Worm (Caenorhabditis elegans) whole organism, L4 larva: Measurements from ENCODE around the gene hrpf-2.

Source experiments
- F37D6.2 ChIP-seq: sonication (generic microtip); optimal IDR thresholded peaks from 2 replicates; lab custom pipeline; 2016; ENCODE audit warnings: mild to moderate bottlenecking, missing genetic modification characterization, missing compliant biosample characterization
- F49E8.2 ChIP-seq: sonication (generic microtip); optimal IDR thresholded peaks from 2 replicates; lab custom pipeline; 2016; ENCODE audit warnings: missing compliant biosample characterization, mild to moderate bottlenecking, missing genetic modification characterization, borderline replicate concordance
- Y48G9A.11 ChIP-seq: fragments of 200-800 bp; sonication (Bioruptor generic); IDR thresholded peaks from 2 replicates; pipeline ENCODE4 v1.3.6; 2022; ENCODE audit warnings: missing genetic modification reagents, missing genetic modification characterization, missing compliant biosample characterization
- Y5F2A.4 ChIP-seq: fragments of 200-800 bp; sonication (Bioruptor generic); optimal IDR thresholded peaks from 2 replicates; lab custom pipeline; 2018; ENCODE audit warnings: mild to moderate bottlenecking, missing genetic modification characterization, missing compliant biosample characterization
- ZK337.2 ChIP-seq: fragments of 200-800 bp; sonication (Bioruptor generic); IDR thresholded peaks from 2 replicates; pipeline ENCODE4 v1.3.6; 2022; ENCODE audit warnings: missing genetic modification reagents, missing genetic modification characterization, missing compliant biosample characterization
- ZK546.5 ChIP-seq, 2 experiments: sonication (generic microtip); optimal IDR thresholded peaks; 2 replicates each; lab custom pipeline; 2017; ENCODE audit warnings: missing biosample characterization in 2 of 2, missing genetic modification characterization in 2 of 2
- aha-1 ChIP-seq: fragments of 150-350 bp; peaks from one replicate; lab custom pipeline; 2014; ENCODE audit warnings: missing biosample characterization, missing genetic modification characterization
- arid-1 ChIP-seq: fragments of 200-800 bp; sonication (Bioruptor generic); conservative IDR thresholded peaks from 2 replicates; pipeline ENCODE4 v1.3.6; 2022; ENCODE audit warnings: missing genetic modification reagents, missing genetic modification characterization, missing compliant biosample characterization
- ceh-28 ChIP-seq: fragments of 150-350 bp; optimal IDR thresholded peaks from 2 replicates; lab custom pipeline; 2014; ENCODE audit warnings: missing biosample characterization, missing genetic modification reagents, missing genetic modification characterization
- ceh-82 ChIP-seq: sonication (generic microtip); optimal IDR thresholded peaks from 2 replicates; lab custom pipeline; 2017; ENCODE audit warnings: missing biosample characterization, missing genetic modification characterization
- cey-2 ChIP-seq: sonication (generic microtip); optimal IDR thresholded peaks from 3 replicates; lab custom pipeline; 2017; ENCODE audit warnings: missing genetic modification characterization, mild to moderate bottlenecking, missing compliant biosample characterization, antibody characterized with exemption, borderline replicate concordance; ENCODE audit not compliant: insufficient read depth
- daf-16 ChIP-seq, 3 experiments: sonication (generic microtip); optimal IDR thresholded peaks; 2 replicates each; lab custom pipeline; 2016 to 2017; ENCODE audit warnings: missing genetic modification characterization in 3 of 3, missing genetic modification reagents in 3 of 3, mild to moderate bottlenecking in 2 of 3, missing compliant biosample characterization in 2 of 3, missing biosample characterization in 1 of 3, moderate library complexity in 1 of 3
- hlh-11 ChIP-seq: fragments of 200-800 bp; sonication (Bioruptor generic); optimal IDR thresholded peaks from 2 replicates; lab custom pipeline; 2018; ENCODE audit warnings: mild to moderate bottlenecking, missing genetic modification characterization, missing compliant biosample characterization
- hlh-30 ChIP-seq: sonication (generic microtip); optimal IDR thresholded peaks from 2 replicates; lab custom pipeline; 2017; ENCODE audit warnings: antibody characterized with exemption, mild to moderate bottlenecking, missing genetic modification characterization, missing compliant biosample characterization; ENCODE audit not compliant: insufficient read depth
- hmg-1.1 ChIP-seq: fragments of 200-800 bp; sonication (Bioruptor generic); IDR thresholded peaks from 2 replicates; pipeline ENCODE4 v1.3.6; 2022; ENCODE audit warnings: missing genetic modification reagents, missing genetic modification characterization, missing compliant biosample characterization
- lin-1 ChIP-seq: fragments of 200-800 bp; sonication (Bioruptor generic); IDR thresholded peaks from 2 replicates; pipeline ENCODE4 v1.3.6; 2022; ENCODE audit warnings: missing genetic modification reagents, missing genetic modification characterization, missing compliant biosample characterization
- lin-29 ChIP-seq: fragments of 200-800 bp; sonication (Bioruptor generic); IDR thresholded peaks from 2 replicates; pipeline ENCODE4 v1.3.6; 2022; ENCODE audit warnings: missing genetic modification reagents, missing genetic modification characterization, missing compliant biosample characterization
- lin-38 ChIP-seq: fragments of 200-800 bp; sonication (Bioruptor generic); IDR thresholded peaks from 2 replicates; pipeline ENCODE4 v1.3.6; 2022; ENCODE audit warnings: missing genetic modification reagents, missing genetic modification characterization, missing compliant biosample characterization
- lin-39 ChIP-seq: fragments of 150-350 bp; optimal IDR thresholded peaks from 2 replicates; lab custom pipeline; 2014; ENCODE audit warnings: missing biosample characterization, missing genetic modification reagents, missing genetic modification characterization
- madf-9 ChIP-seq: fragments of 200-800 bp; sonication (Bioruptor generic); conservative IDR thresholded peaks from 2 replicates; pipeline ENCODE4 v1.3.6; 2022; ENCODE audit warnings: missing genetic modification reagents, missing genetic modification characterization, missing compliant biosample characterization
- mdt-29 ChIP-seq: fragments of 200-800 bp; sonication (Bioruptor generic); IDR thresholded peaks from 2 replicates; pipeline ENCODE4 v1.3.6; 2022; ENCODE audit warnings: missing genetic modification reagents, missing genetic modification characterization, missing compliant biosample characterization
- mes-2 ChIP-seq: sonication (generic microtip); optimal IDR thresholded peaks from 2 replicates; lab custom pipeline; 2016; ENCODE audit warnings: missing genotype, mild to moderate bottlenecking, missing genetic modification characterization, missing compliant biosample characterization; ENCODE audit not compliant: poor library complexity, severe bottlenecking
- mxl-2 ChIP-seq: fragments of 200-800 bp; sonication (Bioruptor generic); conservative IDR thresholded peaks from 2 replicates; pipeline ENCODE4 v1.3.6; 2022; ENCODE audit warnings: missing genetic modification reagents, missing genetic modification characterization, missing compliant biosample characterization
- nhr-10 ChIP-seq: fragments of 150-350 bp; optimal IDR thresholded peaks from 2 replicates; lab custom pipeline; 2014; ENCODE audit warnings: missing biosample characterization, missing genetic modification characterization
- nhr-25 ChIP-seq: sonication (generic microtip); optimal IDR thresholded peaks from 2 replicates; lab custom pipeline; 2017; ENCODE audit warnings: missing genetic modification characterization, mild to moderate bottlenecking, missing compliant biosample characterization, antibody characterized with exemption, moderate library complexity, borderline replicate concordance; ENCODE audit not compliant: insufficient read depth
- nhr-28 ChIP-seq: fragments of 150-350 bp; optimal IDR thresholded peaks from 2 replicates; lab custom pipeline; 2014; ENCODE audit warnings: missing biosample characterization, missing genetic modification characterization
- nhr-42 ChIP-seq: fragments of 200-800 bp; sonication (Bioruptor generic); IDR thresholded peaks from 2 replicates; pipeline ENCODE4 v1.3.6; 2022; ENCODE audit warnings: missing genetic modification characterization, missing compliant biosample characterization
- nhr-76 ChIP-seq: fragments of 150-350 bp; optimal IDR thresholded peaks from 2 replicates; lab custom pipeline; 2014; ENCODE audit warnings: missing biosample characterization, missing genetic modification characterization
- pha-4 ChIP-seq, 2 experiments: fragments of 150-350 bp in 1 of 2; fragments of 200-800 bp in 1 of 2; sonication (Bioruptor generic) in 1 of 2; IDR thresholded peaks in 1 of 2; optimal IDR thresholded peaks in 1 of 2; 2 replicates each; pipeline versions ENCODE4 v1.3.6 to Lab custom; 2014 to 2022; ENCODE audit warnings: missing genetic modification characterization in 2 of 2, missing genetic modification reagents in 2 of 2, missing biosample characterization in 1 of 2, missing compliant biosample characterization in 1 of 2
- php-3 ChIP-seq: fragments of 200-800 bp; sonication (Bioruptor generic); IDR thresholded peaks from 2 replicates; pipeline ENCODE4 v1.3.6; 2022; ENCODE audit warnings: missing genetic modification reagents, missing genetic modification characterization, missing compliant biosample characterization
- saeg-2 ChIP-seq: fragments of 200-800 bp; sonication (Bioruptor generic); IDR thresholded peaks from 2 replicates; pipeline ENCODE4 v1.3.6; 2022; ENCODE audit warnings: missing genetic modification reagents, missing genetic modification characterization, missing compliant biosample characterization
- sdz-12 ChIP-seq: fragments of 200-800 bp; sonication (Bioruptor generic); optimal IDR thresholded peaks from 2 replicates; lab custom pipeline; 2018; ENCODE audit warnings: mild to moderate bottlenecking, missing genetic modification characterization, missing compliant biosample characterization
- snpc-1.2 ChIP-seq: fragments of 200-800 bp; sonication (Bioruptor generic); IDR thresholded peaks from 2 replicates; pipeline ENCODE4 v1.3.6; 2022; ENCODE audit warnings: missing genetic modification reagents, missing genetic modification characterization, missing compliant biosample characterization
- snpc-4 ChIP-seq: fragments of 150-350 bp; optimal IDR thresholded peaks from 2 replicates; lab custom pipeline; 2014; ENCODE audit warnings: missing biosample characterization, missing genetic modification characterization
- spr-1 ChIP-seq: sonication (generic microtip); optimal IDR thresholded peaks from 2 replicates; lab custom pipeline; 2016; ENCODE audit warnings: mild to moderate bottlenecking, missing genetic modification characterization, missing compliant biosample characterization
- spr-3 ChIP-seq: fragments of 200-800 bp; sonication (Bioruptor generic); optimal IDR thresholded peaks from 2 replicates; lab custom pipeline; 2018; ENCODE audit warnings: mild to moderate bottlenecking, missing genetic modification characterization, missing compliant biosample characterization
- unc-62 ChIP-seq, 3 experiments: fragments of 150-350 bp in 1 of 3; sonication (generic microtip); optimal IDR thresholded peaks in 2 of 3; peaks in 1 of 3; 1 replicate in 1 of 3; 2 replicates in 2 of 3; lab custom pipeline; 2014 to 2017; ENCODE audit warnings: missing biosample characterization in 3 of 3, missing genetic modification characterization in 3 of 3, missing genetic modification reagents in 3 of 3, missing genotype in 1 of 3
- zfp-2 ChIP-seq: sonication (generic microtip); optimal IDR thresholded peaks from 2 replicates; lab custom pipeline; 2016; ENCODE audit warnings: mild to moderate bottlenecking, missing genetic modification characterization, missing compliant biosample characterization
- zfp-3 ChIP-seq: fragments of 200-800 bp; sonication (Bioruptor generic); conservative IDR thresholded peaks from 2 replicates; pipeline ENCODE4 v1.3.6; 2022; ENCODE audit warnings: missing genetic modification reagents, missing genetic modification characterization, missing compliant biosample characterization

hrpf-2 gene

ce11 chrIV:6327363-6328015, 48.8 kb downstream of the hrpf-2 start (continued):
- TF ChIP-seq unc-62 (GFP tag; optimal IDR thresholded peaks at IDR 0.05 in 1 of 2; lab: Kevin White, UChicago) (no peak), unc-62 (tag; optimal IDR thresholded peaks at IDR 0.05; lab: Kevin White, UChicago) (no peak), daf-16 (GFP tag; optimal IDR thresholded peaks at IDR 0.05; lab: Kevin White, UChicago) (no peak), daf-16 (tag; optimal IDR thresholded peaks at IDR 0.05; lab: Kevin White, UChicago) (peak; percentile 59), ceh-82 (tag; lab: Kevin White, UChicago) (no peak), mdt-29 (GFP tag; lab: Robert Waterston, UW) (no peak), nhr-28 (tag; lab: Kevin White, UChicago) (peak; percentile 64), hlh-11 (tag; lab: Kevin White, UChicago) (peak; percentile 46), nhr-42 (no peak), mxl-2 (GFP tag; lab: Robert Waterston, UW) (no peak), ZK546.5 (tag; optimal IDR thresholded peaks at IDR 0.05; lab: Kevin White, UChicago) (no peak)
- TF ChIP-seq, all 104 proteins: peak for 13

ce11 chrIV:6326448-6326847, 49.9 kb downstream of the hrpf-2 start, which contains the start of gene lsm-8:
Gene lsm-8 (plus strand): TSS chrIV:6326526.
- TF ChIP-seq mes-2 (tag; lab: Kevin White, UChicago) (peak; percentile 15), zfp-2 (tag; lab: Kevin White, UChicago) (no peak)

ce11 chrIV:6325772-6326171, 50.6 kb downstream of the hrpf-2 start:
- TF ChIP-seq cey-2 (no peak), snpc-4 (no peak), hmg-1.1 (no peak), lin-39 (tag; lab: Kevin White, UChicago) (no peak), spr-1 (tag; lab: Kevin White, UChicago) (no peak), spr-3 (GFP tag; lab: Kevin White, UChicago) (peak; percentile 10), php-3 (GFP tag; lab: Robert Waterston, UW) (no peak), F37D6.2 (no peak), sdz-12 (GFP tag; lab: Kevin White, UChicago) (no peak), F49E8.2 (peak; percentile 51), Y5F2A.4 (peak; percentile 3), aha-1 (tag; lab: Kevin White, UChicago) (no peak), snpc-1.2 (GFP tag; lab: Robert Waterston, UW) (peak; percentile 77), nhr-25 (tag; lab: Kevin White, UChicago) (no peak), zfp-3 (GFP tag; lab: Robert Waterston, UW) (no peak), lin-29 (GFP tag; lab: Robert Waterston, UW) (no peak), arid-1 (GFP tag; lab: Robert Waterston, UW) (no peak), saeg-2 (no peak), ceh-28 (tag; lab: Kevin White, UChicago) (no peak), ZK337.2 (GFP tag; lab: Robert Waterston, UW) (no peak), madf-9 (GFP tag; lab: Robert Waterston, UW) (no peak), hlh-30 (tag; lab: Kevin White, UChicago) (no peak), mxl-2 (GFP tag; lab: Robert Waterston, UW) (0 out of 2 replicates have a peak, but pooled peaks have one; percentile 43), lin-38 (peak; percentile 64), zfp-2 (tag; lab: Kevin White, UChicago) (no peak), ceh-82 (tag; lab: Kevin White, UChicago) (no peak), Y48G9A.11 (no peak), nhr-10 (tag; lab: Kevin White, UChicago) (no peak), lin-1 (GFP tag; lab: Robert Waterston, UW) (0 out of 2 replicates have a peak, but pooled peaks have one; percentile 8), nhr-76 (no peak), pha-4 (GFP tag; IDR thresholded peaks at IDR 0.05; lab: Robert Waterston, UW) (peak; percentile 18; the same call in 1 of the 2 replicates), pha-4 (tag; optimal IDR thresholded peaks at IDR 0.05; lab: Kevin White, UChicago) (no peak)
